Fruit fly (Drosophila melanogaster) whole organism, embryonic: ENCODE data around the gene CG15403.

Source experiments
- Abd-B ChIP-seq: fragments of 200-800 bp; sonication (Bioruptor generic); optimal IDR thresholded peaks from 2 replicates; lab custom pipeline; 2018; ENCODE audit warnings: missing biosample characterization, mild to moderate bottlenecking, missing genetic modification characterization, moderate library complexity
- CG10543 ChIP-seq: fragments of 200-800 bp; sonication (Bioruptor generic); optimal IDR thresholded peaks from 3 replicates; lab custom pipeline; 2017; ENCODE audit warnings: missing biosample characterization, mild to moderate bottlenecking, missing genetic modification characterization, moderate library complexity
- CG12155 ChIP-seq: fragments of 200-800 bp; sonication (Bioruptor generic); optimal IDR thresholded peaks from 3 replicates; lab custom pipeline; 2016; ENCODE audit warnings: missing biosample characterization, missing genetic modification characterization
- CG12219 ChIP-seq: fragments of 200-800 bp; sonication (Bioruptor generic); optimal IDR thresholded peaks from 3 replicates; lab custom pipeline; 2018; ENCODE audit warnings: missing biosample characterization, mild to moderate bottlenecking, missing genetic modification characterization
- CG12659 ChIP-seq: fragments of 200-800 bp; sonication (Bioruptor generic); optimal IDR thresholded peaks from 3 replicates; lab custom pipeline; 2017; ENCODE audit warnings: mild to moderate bottlenecking, missing biosample characterization, missing genetic modification reagents, missing genetic modification characterization
- CG15073 ChIP-seq: fragments of 200-800 bp; sonication (Bioruptor generic); optimal IDR thresholded peaks from 2 replicates; lab custom pipeline; 2016; ENCODE audit warnings: missing biosample characterization, missing genetic modification characterization
- CG16815 ChIP-seq: fragments of 200-800 bp; sonication (Bioruptor generic); optimal IDR thresholded peaks from 3 replicates; lab custom pipeline; 2017; ENCODE audit warnings: missing biosample characterization, mild to moderate bottlenecking, missing genetic modification characterization
- CG17328 ChIP-seq: fragments of 200-800 bp; sonication (Bioruptor generic); IDR thresholded peaks from 2 replicates; pipeline ENCODE4 v1.3.6; 2022; ENCODE audit warnings: missing biosample characterization, missing genetic modification characterization
- CG17612 ChIP-seq: fragments of 200-800 bp; sonication (Bioruptor generic); IDR thresholded peaks from 2 replicates; pipeline ENCODE4 v1.3.6; 2022; ENCODE audit warnings: missing biosample characterization, missing genetic modification characterization
- CG2199 ChIP-seq: fragments of 200-800 bp; sonication (Bioruptor generic); IDR thresholded peaks from 3 replicates; pipeline ENCODE4 v1.3.6; 2022; ENCODE audit warnings: missing biosample characterization, missing genetic modification characterization
- CG2875 ChIP-seq: fragments of 200-800 bp; sonication (Bioruptor generic); optimal IDR thresholded peaks from 2 replicates; lab custom pipeline; 2017; ENCODE audit warnings: missing biosample characterization, mild to moderate bottlenecking, missing genetic modification characterization, missing genetic modification reagents
- CG31388 ChIP-seq: fragments of 200-800 bp; sonication (Bioruptor generic); optimal IDR thresholded peaks from 2 replicates; lab custom pipeline; 2016; ENCODE audit warnings: missing biosample characterization, missing genetic modification characterization
- CG33557 ChIP-seq: fragments of 200-800 bp; sonication (Bioruptor generic); optimal IDR thresholded peaks from 2 replicates; lab custom pipeline; 2019; ENCODE audit warnings: missing biosample characterization, mild to moderate bottlenecking, missing genetic modification characterization, moderate library complexity
- CG43689 ChIP-seq: fragments of 200-800 bp; sonication (Bioruptor generic); IDR thresholded peaks from 2 replicates; pipeline ENCODE4 v1.3.6; 2022; ENCODE audit warnings: missing biosample characterization, missing genetic modification characterization
- CG4404 ChIP-seq: fragments of 200-800 bp; sonication (Bioruptor generic); IDR thresholded peaks from 2 replicates; pipeline ENCODE4 v1.3.6; 2022; ENCODE audit warnings: missing biosample characterization, missing genetic modification characterization
- CG4617 ChIP-seq: fragments of 200-800 bp; sonication (Bioruptor generic); optimal IDR thresholded peaks from 3 replicates; lab custom pipeline; 2016; ENCODE audit warnings: missing biosample characterization, missing genetic modification characterization, borderline replicate concordance
- CG5245 ChIP-seq: fragments of 200-800 bp; sonication (Bioruptor generic); optimal IDR thresholded peaks from 3 replicates; lab custom pipeline; 2016; ENCODE audit warnings: missing biosample characterization, missing genetic modification characterization
- CG6683 ChIP-seq: fragments of 200-800 bp; sonication (Bioruptor generic); optimal IDR thresholded peaks from 2 replicates; lab custom pipeline; 2017; ENCODE audit warnings: missing biosample characterization, mild to moderate bottlenecking, missing genetic modification characterization, missing genetic modification reagents
- CG7372 ChIP-seq: fragments of 200-800 bp; sonication (Bioruptor generic); IDR thresholded peaks from 2 replicates; pipeline ENCODE4 v1.3.6; 2022; ENCODE audit warnings: missing biosample characterization, missing genetic modification characterization
- CG8359 ChIP-seq: fragments of 200-800 bp; sonication (Bioruptor generic); optimal IDR thresholded peaks from 2 replicates; lab custom pipeline; 2017; ENCODE audit warnings: missing biosample characterization, mild to moderate bottlenecking, missing genetic modification characterization, borderline replicate concordance
- CoRest ChIP-seq: fragments of 200-800 bp; sonication (Bioruptor generic); optimal IDR thresholded peaks from 3 replicates; lab custom pipeline; 2018; ENCODE audit warnings: missing biosample characterization, mild to moderate bottlenecking, missing genetic modification characterization, moderate library complexity
- Dip2 ChIP-seq: fragments of 200-800 bp; sonication (Bioruptor generic); IDR thresholded peaks from 2 replicates; pipeline ENCODE4 v1.3.6; 2022; ENCODE audit warnings: missing biosample characterization, missing genetic modification characterization
- Hr78 ChIP-seq, 2 experiments: fragments of 200-800 bp in 1 of 2; fragments of >200 bp in 1 of 2; sonication (Bioruptor generic) in 1 of 2; optimal IDR thresholded peaks; 2 replicates each; lab custom pipeline; 2017 to 2019; ENCODE audit warnings: missing biosample characterization in 2 of 2, missing genetic modification characterization in 2 of 2, mild to moderate bottlenecking in 1 of 2, moderate library complexity in 1 of 2
- Mad ChIP-seq: fragments of 200-800 bp; sonication (Bioruptor generic); optimal IDR thresholded peaks from 2 replicates; lab custom pipeline; 2016; ENCODE audit warnings: missing biosample characterization, missing genetic modification characterization
- Med ChIP-seq: fragments of 200-800 bp; sonication (Bioruptor generic); peaks from one replicate; lab custom pipeline; 2016; ENCODE audit warnings: missing biosample characterization, missing genetic modification characterization, mild to moderate bottlenecking, inconsistent platforms, moderate library complexity
- Mrtf ChIP-seq: fragments of 200-800 bp; sonication (Bioruptor generic); IDR thresholded peaks from 3 replicates; pipeline ENCODE4 v1.3.6; 2022; ENCODE audit warnings: missing biosample characterization, missing genetic modification characterization
- NC2β ChIP-seq: fragments of 200-800 bp; sonication (Bioruptor generic); optimal IDR thresholded peaks from 2 replicates; lab custom pipeline; 2016; ENCODE audit warnings: missing biosample characterization, missing genetic modification characterization
- Oli ChIP-seq: fragments of 200-800 bp; sonication (Bioruptor generic); optimal IDR thresholded peaks from 2 replicates; lab custom pipeline; 2018; ENCODE audit warnings: missing biosample characterization, mild to moderate bottlenecking, missing genetic modification characterization, moderate library complexity
- Ravus ChIP-seq: fragments of 200-800 bp; sonication (Bioruptor generic); IDR thresholded peaks from 2 replicates; pipeline ENCODE4 v1.3.6; 2022; ENCODE audit warnings: missing biosample characterization, missing genetic modification characterization
- Six4 ChIP-seq: fragments of 200-800 bp; sonication (Bioruptor generic); optimal IDR thresholded peaks from 2 replicates; lab custom pipeline; 2016; ENCODE audit warnings: missing biosample characterization, missing genetic modification characterization
- Stat92E ChIP-seq, 3 experiments: fragments of >200 bp in 2 of 3; fragments of 200-800 bp in 1 of 3; sonication (Bioruptor generic) in 1 of 3; optimal IDR thresholded peaks; 2 replicates each; lab custom pipeline; 2017 to 2019; ENCODE audit warnings: missing biosample characterization in 3 of 3, missing genetic modification characterization in 3 of 3, mild to moderate bottlenecking in 1 of 3, moderate library complexity in 1 of 3
- ab ChIP-seq: fragments of 200-800 bp; sonication (Bioruptor generic); optimal IDR thresholded peaks from 2 replicates; lab custom pipeline; 2016; ENCODE audit warnings: missing biosample characterization, missing genetic modification characterization
- al ChIP-seq: fragments of 200-800 bp; sonication (Bioruptor generic); IDR thresholded peaks from 2 replicates; pipeline ENCODE4 v1.3.6; 2022; ENCODE audit warnings: missing biosample characterization, missing genetic modification characterization
- az2 ChIP-seq: fragments of 200-800 bp; sonication (Bioruptor generic); optimal IDR thresholded peaks from 3 replicates; lab custom pipeline; 2016; ENCODE audit warnings: missing biosample characterization, missing genetic modification characterization
- dmrt11E ChIP-seq: fragments of 200-800 bp; sonication (Bioruptor generic); optimal IDR thresholded peaks from 3 replicates; lab custom pipeline; 2018; ENCODE audit warnings: missing biosample characterization, mild to moderate bottlenecking, missing genetic modification characterization, moderate library complexity
- en ChIP-seq: fragments of 200-800 bp; sonication (Bioruptor generic); optimal IDR thresholded peaks from 2 replicates; lab custom pipeline; 2016; ENCODE audit warnings: missing biosample characterization, missing genetic modification characterization
- ewg ChIP-seq: fragments of 200-800 bp; sonication (Bioruptor generic); optimal IDR thresholded peaks from 3 replicates; lab custom pipeline; 2017; ENCODE audit warnings: mild to moderate bottlenecking, missing biosample characterization, missing genetic modification reagents, missing genetic modification characterization
- fu2 ChIP-seq: fragments of 200-800 bp; sonication (Bioruptor generic); optimal IDR thresholded peaks from 2 replicates; lab custom pipeline; 2016; ENCODE audit warnings: missing biosample characterization, missing genetic modification characterization
- ind ChIP-seq: fragments of 200-800 bp; sonication (Bioruptor generic); optimal IDR thresholded peaks from 3 replicates; lab custom pipeline; 2016; ENCODE audit warnings: missing biosample characterization, missing genetic modification characterization
- jigr1 ChIP-seq: fragments of 200-800 bp; sonication (Bioruptor generic); IDR thresholded peaks from 3 replicates; pipeline ENCODE4 v1.3.6; 2022; ENCODE audit warnings: missing biosample characterization, missing genetic modification characterization
- mam ChIP-seq: fragments of 200-800 bp; sonication (Bioruptor generic); optimal IDR thresholded peaks from 3 replicates; lab custom pipeline; 2016; ENCODE audit warnings: missing biosample characterization, missing genetic modification characterization
- pan ChIP-seq, 4 experiments: fragments of >200 bp in 3 of 4; fragments of 200-800 bp in 1 of 4; sonication (Bioruptor generic) in 1 of 4; optimal IDR thresholded peaks in 3 of 4; IDR thresholded peaks in 1 of 4; 2 replicates each; pipeline versions ENCODE4 v1.3.6 to Lab custom; 2017 to 2022; ENCODE audit warnings: missing biosample characterization in 2 of 4, missing genetic modification characterization in 2 of 4, mixed read lengths in 1 of 4
- pfk ChIP-seq: fragments of 200-800 bp; sonication (Bioruptor generic); optimal IDR thresholded peaks from 2 replicates; lab custom pipeline; 2018; ENCODE audit warnings: missing biosample characterization, mild to moderate bottlenecking, missing genetic modification characterization, moderate library complexity
- slou ChIP-seq: fragments of 200-800 bp; sonication (Bioruptor generic); optimal IDR thresholded peaks from 3 replicates; lab custom pipeline; 2016; ENCODE audit warnings: missing biosample characterization, missing genetic modification characterization
- stc ChIP-seq: fragments of 200-800 bp; sonication (Bioruptor generic); IDR thresholded peaks from 2 replicates; pipeline ENCODE4 v1.3.6; 2022; ENCODE audit warnings: missing biosample characterization, missing genetic modification characterization
- trem ChIP-seq: fragments of 200-800 bp; optimal IDR thresholded peaks from 3 replicates; lab custom pipeline; 2019; ENCODE audit warnings: missing biosample characterization, mild to moderate bottlenecking, missing genetic modification characterization, moderate library complexity
- tup ChIP-seq: fragments of 200-800 bp; sonication (Bioruptor generic); optimal IDR thresholded peaks from 2 replicates; lab custom pipeline; 2016; ENCODE audit warnings: missing biosample characterization, mild to moderate bottlenecking, missing genetic modification characterization, moderate library complexity

CG15403 gene

DNA sequence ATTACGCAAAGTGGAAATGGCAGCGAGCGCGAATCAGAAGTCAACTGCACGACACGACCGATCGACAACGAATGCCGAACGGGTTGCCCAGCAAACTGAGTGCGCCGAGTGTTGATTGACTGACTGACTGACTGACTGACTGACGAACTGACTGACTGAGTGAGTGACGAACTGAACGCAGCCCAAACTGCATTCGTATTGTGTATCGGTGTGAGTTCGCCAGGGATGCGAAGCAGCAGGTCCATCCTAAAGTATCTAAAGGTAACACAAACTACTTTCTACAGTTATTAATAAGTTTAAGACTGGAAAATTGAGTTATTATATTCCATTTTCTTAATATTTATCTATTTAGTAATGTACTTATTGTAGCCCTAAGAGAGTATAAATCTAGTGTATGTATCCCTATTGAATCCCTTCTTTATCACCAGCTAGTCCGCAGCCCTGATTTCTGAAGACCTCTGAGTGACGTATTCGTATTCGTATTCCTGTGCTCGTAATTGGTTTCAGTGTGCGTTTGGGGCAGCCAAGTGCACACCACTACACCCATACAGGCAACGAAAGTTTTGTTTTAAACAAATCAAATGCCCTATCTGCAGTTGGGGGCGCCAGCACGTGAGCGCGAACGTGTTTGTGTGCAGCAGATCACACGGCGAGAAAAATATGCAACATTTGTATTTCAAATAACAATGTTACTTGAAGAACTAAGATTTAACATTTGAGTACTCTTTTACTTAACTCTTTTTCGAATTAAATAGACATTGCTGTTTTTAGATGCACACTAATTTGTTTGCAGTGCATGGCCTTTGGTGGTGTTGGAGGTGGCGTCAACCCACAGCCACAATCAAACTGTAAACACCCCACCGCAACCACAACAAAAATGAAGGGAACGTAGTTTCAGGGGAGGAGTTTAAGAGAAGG is 24.5 kb downstream of the CG15403 start (continued):
- TF ChIP-seq trem (peak; percentile 91), jigr1 (GFP tag; lab: Robert Waterston, UW) (peak; percentile 92), stc (GFP tag; lab: Robert Waterston, UW) (peak; percentile 93), CG2199 (GFP tag; lab: Robert Waterston, UW) (peak; percentile 97), tup (peak; percentile 81), CG31388 (GFP tag; lab: Kevin White, UChicago) (peak; percentile 87), CG12155 (GFP tag; lab: Kevin White, UChicago) (peak; percentile 82), ewg (GFP tag; lab: Kevin White, UChicago) (peak; percentile 93), NC2β (GFP tag; lab: Kevin White, UChicago) (peak; percentile 96), Ravus (GFP tag; lab: Robert Waterston, UW) (peak; percentile 77), CG15073 (GFP tag; lab: Kevin White, UChicago) (peak; percentile 79), CG10543 (GFP tag; lab: Kevin White, UChicago) (peak; percentile 79), Six4 (GFP tag; lab: Kevin White, UChicago) (peak; percentile 95), mam (peak; percentile 91), CG8359 (GFP tag; lab: Kevin White, UChicago) (peak; percentile 87), dmrt11E (tag; lab: Kevin White, UChicago) (peak; percentile 95), Mrtf (GFP tag; lab: Robert Waterston, UW) (peak; percentile 94), ind (peak; percentile 95), CG17328 (GFP tag; lab: Robert Waterston, UW) (peak; percentile 97), CG6683 (GFP tag; lab: Kevin White, UChicago) (peak; percentile 80), CG16815 (GFP tag; lab: Kevin White, UChicago) (peak; percentile 86), CG33557 (peak; percentile 88), CG12659 (GFP tag; lab: Kevin White, UChicago) (peak; percentile 89), al (GFP tag; lab: Robert Waterston, UW) (peak; percentile 44; the same call in 1 of the 2 replicates), fu2 (GFP tag; lab: Kevin White, UChicago) (peak; percentile 71), Mad (peak; percentile 98), CG5245 (GFP tag; lab: Kevin White, UChicago) (peak; percentile 96), CG7372 (GFP tag; lab: Robert Waterston, UW) (peak; percentile 89), en (GFP tag; lab: Kevin White, UChicago) (peak; percentile 93), CG4617 (peak; percentile 85), CoRest (peak; percentile 94), Stat92E (GFP tag; optimal IDR thresholded peaks at IDR 0.05; lab: Kevin White, UChicago) (peak in 1 of 3 experiments; percentile 88), Oli (tag; lab: Kevin White, UChicago) (peak; percentile 94), az2 (GFP tag; lab: Kevin White, UChicago) (peak; percentile 95), slou (GFP tag; lab: Kevin White, UChicago) (peak; percentile 55), CG43689 (GFP tag; lab: Robert Waterston, UW) (peak; percentile 91), CG2875 (GFP tag; lab: Kevin White, UChicago) (peak; percentile 94), CG12219 (GFP tag; lab: Kevin White, UChicago) (peak; percentile 93), Abd-B (peak; percentile 91), Hr78 (GFP tag; optimal IDR thresholded peaks at IDR 0.05; lab: Kevin White, UChicago) (peak in 1 of 2 experiments; percentile 95), CG4404 (peak; percentile 75), pfk (no peak), CG17612 (GFP tag; lab: Robert Waterston, UW) (peak; percentile 69), ab (GFP tag; lab: Kevin White, UChicago) (peak; percentile 89), Dip2 (GFP tag; lab: Robert Waterston, UW) (peak; percentile 37; the same call in 1 of the 2 replicates), Med (GFP tag; lab: Kevin White, UChicago) (peak; percentile 99), pan (optimal IDR thresholded peaks at IDR 0.05; lab: Kevin White, UChicago) (no peak), pan (GFP tag; optimal IDR thresholded peaks at IDR 0.05 in 1 of 2, IDR thresholded peaks at IDR 0.05 in 1 of 2) (peak in 1 of 2 experiments; percentile 92)
